Fruit fly (Drosophila melanogaster) whole organism: Measurements from ENCODE around the gene Spn.

ENCODE experiments used
- CG8478 ChIP-seq: fragments of >200 bp; optimal IDR thresholded peaks from 2 replicates; lab custom pipeline; 2018; ENCODE audit warnings: inconsistent platforms
- Dll ChIP-seq: fragments of >200 bp; optimal IDR thresholded peaks from 2 replicates; lab custom pipeline; 2017
- EcR ChIP-seq, 2 experiments: fragments of >200 bp; optimal IDR thresholded peaks; 2 replicates each; lab custom pipeline; 2017; ENCODE audit warnings: missing biosample characterization in 2 of 2, missing genetic modification characterization in 2 of 2, missing genetic modification reagents in 2 of 2
- pan ChIP-seq: fragments of >200 bp; optimal IDR thresholded peaks from 2 replicates; lab custom pipeline; 2017
- psq ChIP-seq: fragments of >200 bp; optimal IDR thresholded peaks from 2 replicates; lab custom pipeline; 2017
- usp ChIP-seq: fragments of >200 bp; optimal IDR thresholded peaks from 2 replicates; lab custom pipeline; 2017; ENCODE audit warnings: missing biosample characterization, missing genetic modification characterization, mixed read lengths

The Spn gene

DNA sequence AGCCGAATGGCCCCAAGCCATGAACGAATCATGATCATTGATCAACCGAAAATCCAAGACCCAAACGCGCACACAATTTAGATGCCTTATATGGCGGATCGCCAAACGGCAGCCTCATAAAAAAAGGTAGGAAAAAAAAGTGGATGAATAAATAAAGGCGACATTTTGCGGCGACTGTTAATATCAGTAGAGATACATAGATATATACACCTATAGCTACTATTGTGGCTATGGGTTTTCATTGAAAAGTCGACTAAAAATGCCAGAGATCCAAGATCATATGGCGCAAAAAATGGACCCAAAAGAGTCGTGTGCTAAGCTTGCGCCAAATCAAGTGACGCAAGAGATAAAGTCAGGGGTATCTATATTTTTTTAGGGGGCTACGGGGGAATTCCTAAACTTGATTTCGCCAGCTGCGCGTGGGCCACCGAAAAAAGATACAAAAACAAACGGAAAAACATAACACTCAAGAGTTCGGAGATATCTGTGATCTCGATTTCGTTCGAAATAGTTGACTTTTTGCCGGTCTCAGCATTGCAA lies 2.9 kb downstream of the Spn start:
- no peak for TF ChIP-seq pan (lab: Kevin White, UChicago)
- no peak for TF ChIP-seq psq (lab: Kevin White, UChicago)
- TF ChIP-seq CG8478 (lab: Kevin White, UChicago): no peak
- TF ChIP-seq Dll (lab: Kevin White, UChicago): no peak
- no peak for TF ChIP-seq usp
- TF ChIP-seq EcR (GFP tag; optimal IDR thresholded peaks at IDR 0.05; lab: Kevin White, UChicago): no peak

DNA sequence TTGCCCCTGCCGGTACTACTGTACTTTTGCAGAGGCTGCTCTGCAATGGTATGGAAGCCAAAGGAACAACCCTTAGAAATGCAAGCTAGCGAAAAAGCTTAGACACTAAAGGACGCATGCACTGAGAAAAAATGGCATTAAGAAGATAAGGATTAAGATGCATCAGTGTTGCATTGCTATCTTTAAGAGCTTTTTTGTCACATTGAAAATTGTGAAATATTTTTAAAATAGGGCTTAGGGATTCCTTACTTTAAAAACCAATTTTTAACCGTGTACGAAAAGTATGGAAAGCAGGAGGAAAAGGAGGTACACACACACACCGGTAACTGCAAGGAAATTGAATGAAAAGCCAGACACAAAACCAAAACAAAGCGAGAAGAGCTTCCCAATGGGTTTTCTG lies 5.2 kb downstream of the Spn start:
- TF ChIP-seq usp (no peak), pan (lab: Kevin White, UChicago) (no peak), CG8478 (lab: Kevin White, UChicago) (no peak), EcR (GFP tag; optimal IDR thresholded peaks at IDR 0.05; lab: Kevin White, UChicago) (no peak), Dll (lab: Kevin White, UChicago) (no peak), psq (lab: Kevin White, UChicago) (no peak)

- TF ChIP-seq pan (lab: Kevin White, UChicago) (no peak), CG8478 (lab: Kevin White, UChicago) (no peak), EcR (GFP tag; optimal IDR thresholded peaks at IDR 0.05; lab: Kevin White, UChicago) (no peak), psq (lab: Kevin White, UChicago) (no peak), Dll (lab: Kevin White, UChicago) (no peak), usp (no peak)
Observed at dm6 chr3L:2545913-2546312, 8.2 kb downstream of the Spn start.

DNA sequence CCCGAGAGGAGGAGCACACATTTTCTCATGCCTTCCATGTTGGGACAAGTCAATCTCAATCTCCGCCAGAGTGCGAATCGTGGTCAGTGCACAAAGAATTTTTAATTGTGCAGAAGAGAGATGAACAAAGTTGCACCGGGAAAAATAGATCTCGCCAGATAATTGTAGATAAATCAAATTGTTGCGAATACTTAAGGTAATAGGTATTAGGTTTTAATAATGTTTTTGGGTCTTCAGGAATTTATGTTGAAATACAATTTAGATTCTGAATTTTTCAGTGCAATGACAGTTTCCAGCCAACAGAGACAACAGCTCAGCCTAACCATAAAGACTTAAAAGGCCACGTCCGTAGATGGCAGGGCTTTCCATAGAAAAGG lies 9.0 kb downstream of the Spn start:
- TF ChIP-seq psq (lab: Kevin White, UChicago): no peak
- TF ChIP-seq Dll (lab: Kevin White, UChicago): no peak
- TF ChIP-seq EcR (GFP tag; optimal IDR thresholded peaks at IDR 0.05; lab: Kevin White, UChicago): no peak
- no peak for TF ChIP-seq CG8478 (lab: Kevin White, UChicago)
- no peak for TF ChIP-seq usp
- no peak for TF ChIP-seq pan (lab: Kevin White, UChicago)

DNA sequence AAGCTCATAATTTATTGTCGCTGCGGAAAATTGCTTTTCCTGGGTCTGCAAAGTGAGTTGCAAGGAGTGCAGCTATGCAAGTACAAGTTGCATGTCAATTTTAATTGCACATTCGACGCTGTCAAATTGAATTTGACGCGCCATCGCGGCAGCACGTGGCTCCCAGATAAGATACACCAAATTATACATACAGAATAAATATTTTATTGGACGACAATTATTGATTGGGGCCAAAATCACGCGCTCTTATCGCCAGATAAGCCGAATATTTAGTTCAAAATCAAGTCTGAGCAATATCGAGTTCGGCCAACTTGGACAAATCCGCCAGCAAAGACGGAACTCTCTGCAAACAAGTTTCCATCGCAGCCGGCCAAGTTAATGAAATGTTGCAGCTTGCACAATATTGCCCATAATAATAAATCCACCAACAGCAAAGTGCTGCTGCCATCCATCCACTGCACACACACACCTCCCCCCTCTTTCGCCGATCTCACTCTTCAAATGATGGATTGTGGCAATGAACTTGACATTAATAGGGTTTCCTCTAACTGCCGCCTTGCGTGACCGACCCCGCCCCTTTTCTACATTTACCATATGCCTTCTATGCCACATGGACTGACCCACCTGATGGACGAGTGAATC lies 9.5 kb downstream of the Spn start:
- no peak for TF ChIP-seq Dll (lab: Kevin White, UChicago)
- TF ChIP-seq pan (lab: Kevin White, UChicago): no peak
- TF ChIP-seq usp: no peak
- TF ChIP-seq CG8478 (lab: Kevin White, UChicago): no peak
- no peak for TF ChIP-seq psq (lab: Kevin White, UChicago)
- TF ChIP-seq EcR (GFP tag; optimal IDR thresholded peaks at IDR 0.05; lab: Kevin White, UChicago): no peak

dm6 chr3L:2541361-2541760 lies 12.7 kb downstream of the Spn start:
- TF ChIP-seq psq (lab: Kevin White, UChicago) (no peak), Dll (lab: Kevin White, UChicago) (no peak), usp (no peak), CG8478 (lab: Kevin White, UChicago) (no peak), pan (lab: Kevin White, UChicago) (no peak), EcR (GFP tag; optimal IDR thresholded peaks at IDR 0.05; lab: Kevin White, UChicago) (no peak)

- no peak for TF ChIP-seq usp
- TF ChIP-seq CG8478 (lab: Kevin White, UChicago): no peak
- TF ChIP-seq Dll (lab: Kevin White, UChicago): no peak
- TF ChIP-seq psq (lab: Kevin White, UChicago): no peak
- no peak for TF ChIP-seq EcR (GFP tag; optimal IDR thresholded peaks at IDR 0.05; lab: Kevin White, UChicago)
- TF ChIP-seq pan (lab: Kevin White, UChicago): no peak
Observed at dm6 chr3L:2536969-2537600, 17.0 kb downstream of the Spn start.

- TF ChIP-seq CG8478 (lab: Kevin White, UChicago) (no peak), usp (no peak), Dll (lab: Kevin White, UChicago) (no peak), psq (lab: Kevin White, UChicago) (no peak), EcR (GFP tag; optimal IDR thresholded peaks at IDR 0.05; lab: Kevin White, UChicago) (no peak)
Observed at dm6 chr3L:2533732-2534073, 20.4 kb downstream of the Spn start.

- TF ChIP-seq EcR (GFP tag; optimal IDR thresholded peaks at IDR 0.05; lab: Kevin White, UChicago) (peak in 1 of 2 experiments; percentile 45), usp (no peak)
Observed at dm6 chr3L:2533000-2533731, 20.9 kb downstream of the Spn start.

DNA sequence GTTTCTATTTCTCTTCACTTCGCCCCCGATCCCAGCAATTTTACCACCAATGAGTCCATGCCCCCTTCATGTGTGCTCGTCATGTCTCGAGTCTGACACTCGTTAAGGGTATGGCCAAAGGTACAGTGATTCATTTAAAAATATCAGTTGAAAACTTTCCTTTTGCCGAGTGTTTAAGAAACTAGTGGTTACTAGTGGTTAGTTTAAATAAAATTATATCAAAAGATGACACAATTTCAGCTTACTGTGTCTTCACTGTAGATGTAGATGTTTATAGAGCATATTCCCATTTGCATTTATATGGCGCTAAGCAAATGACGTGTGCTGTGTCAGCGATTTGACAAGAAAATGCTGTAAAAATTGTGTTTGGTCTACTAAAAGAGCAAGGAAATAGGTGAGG lies 21.7 kb downstream of the Spn start:
- TF ChIP-seq CG8478 (lab: Kevin White, UChicago) (no peak), Dll (lab: Kevin White, UChicago) (no peak), usp (no peak), EcR (GFP tag; optimal IDR thresholded peaks at IDR 0.05; lab: Kevin White, UChicago) (no peak), pan (lab: Kevin White, UChicago) (no peak), psq (lab: Kevin White, UChicago) (no peak)

- TF ChIP-seq EcR (GFP tag; optimal IDR thresholded peaks at IDR 0.05; lab: Kevin White, UChicago) (no peak), usp (no peak), psq (lab: Kevin White, UChicago) (no peak), pan (lab: Kevin White, UChicago) (no peak), CG8478 (lab: Kevin White, UChicago) (no peak), Dll (lab: Kevin White, UChicago) (no peak)
Observed at dm6 chr3L:2531386-2532176, 22.5 kb downstream of the Spn start.
